Worm (Caenorhabditis elegans) whole organism, mixed stage, embryonic: Measurements from ENCODE around the gene hda-2.

ENCODE experiments used
- M03D4.4 ChIP-seq: sonication (generic microtip); optimal IDR thresholded peaks from 2 replicates; lab custom pipeline; 2017; ENCODE audit warnings: mild to moderate bottlenecking, missing genetic modification characterization, missing compliant biosample characterization
- bed-3 ChIP-seq: fragments of 200-800 bp; sonication (Bioruptor generic); optimal IDR thresholded peaks from 3 replicates; lab custom pipeline; 2018; ENCODE audit warnings: mild to moderate bottlenecking, missing genetic modification characterization, moderate library complexity, missing compliant biosample characterization
- blmp-1 ChIP-seq: fragments of 150-350 bp; optimal IDR thresholded peaks from 2 replicates; lab custom pipeline; 2014; ENCODE audit warnings: missing biosample characterization, missing genetic modification characterization
- ceh-43 ChIP-seq: fragments of 200-800 bp; sonication (Bioruptor generic); optimal IDR thresholded peaks from 2 replicates; lab custom pipeline; 2018; ENCODE audit warnings: mild to moderate bottlenecking, missing genetic modification characterization, moderate library complexity, missing compliant biosample characterization
- ceh-83 ChIP-seq: fragments of 200-800 bp; sonication (Bioruptor generic); optimal IDR thresholded peaks from 2 replicates; lab custom pipeline; 2018; ENCODE audit warnings: mild to moderate bottlenecking, missing genetic modification characterization, missing compliant biosample characterization
- ces-1 ChIP-seq: fragments of 150-350 bp; optimal IDR thresholded peaks from 2 replicates; lab custom pipeline; 2014; ENCODE audit warnings: missing biosample characterization, missing genetic modification reagents, missing genetic modification characterization
- drap-1 ChIP-seq: fragments of 200-800 bp; sonication (Bioruptor generic); optimal IDR thresholded peaks from 3 replicates; lab custom pipeline; 2018; ENCODE audit warnings: mild to moderate bottlenecking, missing genetic modification characterization, missing compliant biosample characterization
- elt-1 ChIP-seq: sonication (generic microtip); optimal IDR thresholded peaks from 2 replicates; lab custom pipeline; 2017; ENCODE audit warnings: missing genetic modification characterization, mild to moderate bottlenecking, missing compliant biosample characterization, antibody characterized with exemption, moderate library complexity, borderline replicate concordance; ENCODE audit not compliant: insufficient read depth
- elt-3 ChIP-seq: fragments of 150-350 bp; optimal IDR thresholded peaks from 2 replicates; lab custom pipeline; 2014; ENCODE audit warnings: missing biosample characterization, missing genetic modification characterization
- flh-1 ChIP-seq: fragments of 200-800 bp; sonication (Bioruptor generic); optimal IDR thresholded peaks from 2 replicates; lab custom pipeline; 2018; ENCODE audit warnings: mild to moderate bottlenecking, missing genetic modification characterization, moderate library complexity, missing compliant biosample characterization
- ham-2 ChIP-seq: fragments of 200-800 bp; sonication (Bioruptor generic); optimal IDR thresholded peaks from 2 replicates; lab custom pipeline; 2018; ENCODE audit warnings: mild to moderate bottlenecking, missing genetic modification characterization, missing compliant biosample characterization
- hlh-1 ChIP-seq: fragments of 150-350 bp; optimal IDR thresholded peaks from 2 replicates; lab custom pipeline; 2014; ENCODE audit warnings: missing biosample characterization, missing genetic modification reagents, missing genetic modification characterization
- lin-13 ChIP-seq: fragments of 150-350 bp; optimal IDR thresholded peaks from 2 replicates; lab custom pipeline; 2014; ENCODE audit warnings: missing biosample characterization, missing genetic modification characterization
- lin-32 ChIP-seq: fragments of 200-800 bp; sonication (Bioruptor generic); optimal IDR thresholded peaks from 2 replicates; lab custom pipeline; 2018; ENCODE audit warnings: mild to moderate bottlenecking, missing genetic modification characterization, missing compliant biosample characterization
- lsy-2 ChIP-seq: fragments of 150-350 bp; optimal IDR thresholded peaks from 2 replicates; lab custom pipeline; 2014; ENCODE audit warnings: missing biosample characterization, missing genetic modification characterization
- mab-5 ChIP-seq: fragments of 150-350 bp; optimal IDR thresholded peaks from 2 replicates; lab custom pipeline; 2014; ENCODE audit warnings: missing biosample characterization, missing genetic modification characterization
- mep-1 ChIP-seq: fragments of 150-350 bp; optimal IDR thresholded peaks from 2 replicates; lab custom pipeline; 2017; ENCODE audit warnings: missing biosample characterization, missing genetic modification reagents, missing genetic modification characterization, inconsistent platforms
- mls-2 ChIP-seq: sonication (generic microtip); optimal IDR thresholded peaks from 2 replicates; lab custom pipeline; 2016; ENCODE audit warnings: mild to moderate bottlenecking, missing genetic modification characterization, moderate library complexity, missing compliant biosample characterization
- nhr-237 ChIP-seq: fragments of 150-350 bp; optimal IDR thresholded peaks from 2 replicates; lab custom pipeline; 2014; ENCODE audit warnings: missing biosample characterization, missing genetic modification characterization
- nhr-28 ChIP-seq: fragments of 150-350 bp; optimal IDR thresholded peaks from 2 replicates; lab custom pipeline; 2014; ENCODE audit warnings: missing biosample characterization, missing genetic modification characterization
- nhr-76 ChIP-seq: sonication (generic microtip); optimal IDR thresholded peaks from 2 replicates; lab custom pipeline; 2017; ENCODE audit warnings: missing biosample characterization, missing genetic modification characterization
- pha-4 ChIP-seq: fragments of 150-350 bp; optimal IDR thresholded peaks from 2 replicates; lab custom pipeline; 2018; ENCODE audit warnings: missing biosample characterization, missing genetic modification reagents, missing genetic modification characterization
- sem-2 ChIP-seq: fragments of 200-800 bp; sonication (Bioruptor generic); optimal IDR thresholded peaks from 2 replicates; lab custom pipeline; 2018; ENCODE audit warnings: mild to moderate bottlenecking, missing genetic modification characterization, missing compliant biosample characterization
- snpc-4 ChIP-seq: fragments of 150-350 bp; optimal IDR thresholded peaks from 2 replicates; lab custom pipeline; 2014; ENCODE audit warnings: missing biosample characterization, missing genetic modification characterization
- sptf-1 ChIP-seq: sonication (generic microtip); optimal IDR thresholded peaks from 2 replicates; lab custom pipeline; 2017; ENCODE audit warnings: mild to moderate bottlenecking, missing genetic modification characterization, moderate library complexity, missing compliant biosample characterization
- tbx-8 ChIP-seq: fragments of 200-800 bp; sonication (Bioruptor generic); optimal IDR thresholded peaks from 2 replicates; lab custom pipeline; 2018; ENCODE audit warnings: mild to moderate bottlenecking, missing genetic modification characterization, moderate library complexity, missing compliant biosample characterization
- unc-120 ChIP-seq: sonication (generic microtip); optimal IDR thresholded peaks from 2 replicates; lab custom pipeline; 2017; ENCODE audit warnings: missing genetic modification characterization, missing compliant biosample characterization; ENCODE audit not compliant: poor library complexity, severe bottlenecking
- unc-39 ChIP-seq: fragments of 150-350 bp; optimal IDR thresholded peaks from 2 replicates; lab custom pipeline; 2014; ENCODE audit warnings: missing biosample characterization, missing genetic modification characterization
- unc-62 ChIP-seq: fragments of 150-350 bp; optimal IDR thresholded peaks from 2 replicates; lab custom pipeline; 2014; ENCODE audit warnings: missing biosample characterization, missing genetic modification reagents, missing genetic modification characterization
- zip-8 ChIP-seq: fragments of 150-350 bp; optimal IDR thresholded peaks from 2 replicates; lab custom pipeline; 2014; ENCODE audit warnings: missing biosample characterization, missing genetic modification characterization
- ztf-11 ChIP-seq: fragments of 150-350 bp; optimal IDR thresholded peaks from 2 replicates; lab custom pipeline; 2014; ENCODE audit warnings: missing biosample characterization, missing genetic modification characterization

The hda-2 gene

ce11 chrII:8006962-8007361, 15.4 kb downstream of the hda-2 start:
- TF ChIP-seq bed-3 (GFP tag; lab: Kevin White, UChicago) (no peak), snpc-4 (no peak)
- TF ChIP-seq, all 35 proteins: peak for 0

ce11 chrII:8004752-8005151, 17.6 kb downstream of the hda-2 start:
- TF ChIP-seq mab-5 (tag; lab: Kevin White, UChicago) = no peak
- no peak for TF ChIP-seq unc-120 (tag; lab: Kevin White, UChicago)
- no peak for TF ChIP-seq nhr-76
- no peak for TF ChIP-seq ham-2 (GFP tag; lab: Kevin White, UChicago)
- no peak for TF ChIP-seq nhr-237 (tag; lab: Kevin White, UChicago)
- TF ChIP-seq drap-1 (GFP tag; lab: Kevin White, UChicago) = no peak
- no peak for TF ChIP-seq lin-32 (GFP tag; lab: Kevin White, UChicago)
- TF ChIP-seq unc-39 (tag; lab: Kevin White, UChicago) = no peak
- TF ChIP-seq zip-8 = no peak
- no peak for TF ChIP-seq ztf-11 (tag; lab: Kevin White, UChicago)
- no peak for TF ChIP-seq M03D4.4 (tag; lab: Kevin White, UChicago)

- no peak for TF ChIP-seq elt-1 (tag; lab: Kevin White, UChicago)
- no peak for TF ChIP-seq nhr-28 (tag; lab: Kevin White, UChicago)
- TF ChIP-seq ceh-83 (GFP tag; lab: Kevin White, UChicago) = no peak
- no peak for TF ChIP-seq unc-39 (tag; lab: Kevin White, UChicago)
- TF ChIP-seq ces-1 = no peak
- TF ChIP-seq drap-1 (GFP tag; lab: Kevin White, UChicago) = no peak
- no peak for TF ChIP-seq elt-3
- no peak for TF ChIP-seq mep-1 (tag; lab: Kevin White, UChicago)
- TF ChIP-seq blmp-1 (tag; lab: Kevin White, UChicago) = no peak
- TF ChIP-seq ztf-11 (tag; lab: Kevin White, UChicago) = no peak
- TF ChIP-seq ceh-43 = no peak
- no peak for TF ChIP-seq lsy-2 (tag; lab: Kevin White, UChicago)
- no peak for TF ChIP-seq flh-1
- no peak for TF ChIP-seq zip-8
- no peak for TF ChIP-seq unc-120 (tag; lab: Kevin White, UChicago)
- TF ChIP-seq pha-4 (tag; lab: Kevin White, UChicago) = no peak
- no peak for TF ChIP-seq sem-2 (GFP tag; lab: Kevin White, UChicago)
- TF ChIP-seq tbx-8 (GFP tag; lab: Kevin White, UChicago) = no peak
- no peak for TF ChIP-seq lin-13 (tag; lab: Kevin White, UChicago)
- TF ChIP-seq, all 35 proteins: peak for 0
These were observed 18.2 kb downstream of the hda-2 start, which contains the start of gene pgp-11 for ce11 chrII:8004157-8004556. Gene pgp-11 (minus strand): TSS chrII:8004257.

- TF ChIP-seq snpc-4 (no peak), bed-3 (GFP tag; lab: Kevin White, UChicago) (no peak), sem-2 (GFP tag; lab: Kevin White, UChicago) (no peak), pha-4 (tag; lab: Kevin White, UChicago) (no peak), unc-62 (GFP tag; lab: Kevin White, UChicago) (no peak), nhr-76 (no peak), mls-2 (tag; lab: Kevin White, UChicago) (no peak), sptf-1 (no peak), unc-120 (tag; lab: Kevin White, UChicago) (no peak), hlh-1 (no peak), ceh-43 (no peak), ztf-11 (tag; lab: Kevin White, UChicago) (no peak), zip-8 (no peak), mab-5 (tag; lab: Kevin White, UChicago) (no peak), elt-1 (tag; lab: Kevin White, UChicago) (no peak), drap-1 (GFP tag; lab: Kevin White, UChicago) (no peak), mep-1 (tag; lab: Kevin White, UChicago) (no peak), unc-39 (tag; lab: Kevin White, UChicago) (no peak), nhr-28 (tag; lab: Kevin White, UChicago) (no peak), elt-3 (no peak)
These were observed 20.9 kb downstream of the hda-2 start for ce11 chrII:8001428-8001827.

- TF ChIP-seq M03D4.4 (tag; lab: Kevin White, UChicago) (no peak), ces-1 (peak; percentile 20)
These were observed 31.1 kb downstream of the hda-2 start for ce11 chrII:7991279-7991678.
